Fruit fly (Drosophila melanogaster) whole organism, embryonic: ENCODE results near the gene CG45079.

Source experiments
- Atf3 ChIP-seq: fragments of 200-800 bp; sonication (Bioruptor generic); optimal IDR thresholded peaks from 3 replicates; lab custom pipeline; 2016; ENCODE audit warnings: missing biosample characterization, missing genetic modification characterization
- CG10147 ChIP-seq: fragments of 200-800 bp; sonication (Bioruptor generic); optimal IDR thresholded peaks from 2 replicates; lab custom pipeline; 2019; ENCODE audit warnings: missing biosample characterization, mild to moderate bottlenecking, missing genetic modification characterization, moderate library complexity
- CG10267 ChIP-seq: fragments of 200-800 bp; sonication (Bioruptor generic); optimal IDR thresholded peaks from 2 replicates; lab custom pipeline; 2018; ENCODE audit warnings: missing biosample characterization, mild to moderate bottlenecking, missing genetic modification characterization, moderate library complexity
- CG11504 ChIP-seq: fragments of 200-800 bp; sonication (Bioruptor generic); optimal IDR thresholded peaks from 3 replicates; lab custom pipeline; 2019; ENCODE audit warnings: missing biosample characterization, mild to moderate bottlenecking, missing genetic modification characterization, moderate library complexity
- CG13287 ChIP-seq: fragments of 200-800 bp; sonication (Bioruptor generic); IDR thresholded peaks from 2 replicates; pipeline ENCODE4 v1.3.6; 2022; ENCODE audit warnings: missing biosample characterization, missing genetic modification characterization; ENCODE audit not compliant: partially characterized antibody
- CG15696 ChIP-seq: fragments of 200-800 bp; sonication (Bioruptor generic); optimal IDR thresholded peaks from 2 replicates; lab custom pipeline; 2019; ENCODE audit warnings: missing biosample characterization, mild to moderate bottlenecking, missing genetic modification characterization, moderate library complexity
- CG17612 ChIP-seq: fragments of 200-800 bp; sonication (Bioruptor generic); IDR thresholded peaks from 2 replicates; pipeline ENCODE4 v1.3.6; 2022; ENCODE audit warnings: missing biosample characterization, missing genetic modification characterization
- CG30431 ChIP-seq: fragments of 200-800 bp; sonication (Bioruptor generic); optimal IDR thresholded peaks from 2 replicates; lab custom pipeline; 2017; ENCODE audit warnings: missing biosample characterization, missing genetic modification characterization
- CG7556 ChIP-seq: fragments of 200-800 bp; sonication (Bioruptor generic); optimal IDR thresholded peaks from 2 replicates; lab custom pipeline; 2017; ENCODE audit warnings: missing biosample characterization, mild to moderate bottlenecking, missing genetic modification characterization
- CG7963 ChIP-seq: fragments of 200-800 bp; sonication (Bioruptor generic); IDR thresholded peaks from 3 replicates; pipeline ENCODE4 v1.3.6; 2022; ENCODE audit warnings: missing biosample characterization, missing genetic modification characterization; ENCODE audit not compliant: partially characterized antibody
- CG7987 ChIP-seq: fragments of 200-800 bp; sonication (Bioruptor generic); optimal IDR thresholded peaks from 2 replicates; lab custom pipeline; 2018; ENCODE audit warnings: missing biosample characterization, mild to moderate bottlenecking, missing genetic modification characterization, moderate library complexity
- CG8924 ChIP-seq: fragments of 200-800 bp; optimal IDR thresholded peaks from 3 replicates; lab custom pipeline; 2019; ENCODE audit warnings: missing biosample characterization, mild to moderate bottlenecking, missing genetic modification characterization, moderate library complexity
- CG9797 ChIP-seq: fragments of 200-800 bp; sonication (Bioruptor generic); optimal IDR thresholded peaks from 3 replicates; lab custom pipeline; 2018; ENCODE audit warnings: missing biosample characterization, mild to moderate bottlenecking, missing genetic modification characterization
- CG9932 ChIP-seq: fragments of 200-800 bp; sonication (Bioruptor generic); IDR thresholded peaks from 2 replicates; pipeline ENCODE4 v1.3.6; 2022; ENCODE audit warnings: missing biosample characterization, missing genetic modification characterization
- E2f2 ChIP-seq: fragments of 200-800 bp; sonication (Bioruptor generic); IDR thresholded peaks from 2 replicates; pipeline ENCODE4 v1.3.6; 2022; ENCODE audit warnings: missing biosample characterization, missing genetic modification characterization
- Ets97D ChIP-seq: fragments of 200-800 bp; sonication (Bioruptor generic); optimal IDR thresholded peaks from 3 replicates; lab custom pipeline; 2016; ENCODE audit warnings: missing biosample characterization, missing genetic modification characterization
- HLH4C ChIP-seq: fragments of 200-800 bp; sonication (Bioruptor generic); IDR thresholded peaks from 3 replicates; pipeline ENCODE4 v1.3.6; 2022; ENCODE audit warnings: missing biosample characterization, missing genetic modification characterization; ENCODE audit not compliant: partially characterized antibody
- Hr3 ChIP-seq: fragments of 200-800 bp; sonication (Bioruptor generic); optimal IDR thresholded peaks from 3 replicates; lab custom pipeline; 2016; ENCODE audit warnings: missing biosample characterization, missing genetic modification characterization
- Jarid2 ChIP-seq: fragments of 200-800 bp; sonication (Bioruptor generic); optimal IDR thresholded peaks from 3 replicates; lab custom pipeline; 2017; ENCODE audit warnings: mild to moderate bottlenecking, missing biosample characterization, missing genetic modification reagents, missing genetic modification characterization
- Sry-β ChIP-seq: fragments of 200-800 bp; sonication (Bioruptor generic); optimal IDR thresholded peaks from 2 replicates; lab custom pipeline; 2018; ENCODE audit warnings: missing biosample characterization, mild to moderate bottlenecking, missing genetic modification characterization, moderate library complexity
- Tbp ChIP-seq: fragments of >200 bp; optimal IDR thresholded peaks from 2 replicates; lab custom pipeline; 2018; ENCODE audit warnings: missing biosample characterization, missing genetic modification characterization
- bcd ChIP-seq: fragments of 200-800 bp; sonication (Bioruptor generic); optimal IDR thresholded peaks from 2 replicates; lab custom pipeline; 2017; ENCODE audit warnings: missing biosample characterization, mild to moderate bottlenecking, missing genetic modification characterization
- crp ChIP-seq, 2 experiments: fragments of 200-800 bp; sonication (Bioruptor generic); optimal IDR thresholded peaks; 2 replicates in 1 of 2; 3 replicates in 1 of 2; lab custom pipeline; 2017; ENCODE audit warnings: missing biosample characterization in 2 of 2, missing genetic modification characterization in 2 of 2, mild to moderate bottlenecking in 1 of 2, moderate library complexity in 1 of 2
- en ChIP-seq: fragments of 200-800 bp; sonication (Bioruptor generic); optimal IDR thresholded peaks from 2 replicates; lab custom pipeline; 2016; ENCODE audit warnings: missing biosample characterization, missing genetic modification characterization
- fd96Cb ChIP-seq: fragments of 200-800 bp; sonication (Bioruptor generic); optimal IDR thresholded peaks from 2 replicates; lab custom pipeline; 2018; ENCODE audit warnings: missing biosample characterization, mild to moderate bottlenecking, missing genetic modification characterization, moderate library complexity
- gce ChIP-seq: fragments of 200-800 bp; sonication (Bioruptor generic); IDR thresholded peaks from 3 replicates; pipeline ENCODE4 v1.3.6; 2022; ENCODE audit warnings: missing biosample characterization, missing genetic modification characterization
- klu ChIP-seq: fragments of 200-800 bp; sonication (Bioruptor generic); IDR thresholded peaks from 2 replicates; pipeline ENCODE4 v1.3.6; 2022; ENCODE audit warnings: missing biosample characterization, missing genetic modification characterization
- nerfin-1 ChIP-seq: fragments of 200-800 bp; sonication (Bioruptor generic); optimal IDR thresholded peaks from 3 replicates; lab custom pipeline; 2019; ENCODE audit warnings: missing biosample characterization, mild to moderate bottlenecking, missing genetic modification characterization, moderate library complexity
- pb ChIP-seq: fragments of 200-800 bp; sonication (Bioruptor generic); optimal IDR thresholded peaks from 3 replicates; lab custom pipeline; 2016; ENCODE audit warnings: missing biosample characterization, missing genetic modification characterization
- pum ChIP-seq: fragments of 200-800 bp; sonication (Bioruptor generic); optimal IDR thresholded peaks from 2 replicates; lab custom pipeline; 2016; ENCODE audit warnings: missing biosample characterization, missing genetic modification characterization
- shn ChIP-seq: fragments of 200-800 bp; sonication (Bioruptor generic); optimal IDR thresholded peaks from 3 replicates; lab custom pipeline; 2016; ENCODE audit warnings: missing biosample characterization, missing genetic modification characterization
- sna ChIP-seq: fragments of 200-800 bp; sonication (Bioruptor generic); IDR thresholded peaks from 2 replicates; pipeline ENCODE4 v1.3.6; 2022; ENCODE audit warnings: missing biosample characterization, missing genetic modification characterization; ENCODE audit not compliant: partially characterized antibody
- sob ChIP-seq: fragments of 200-800 bp; sonication (Bioruptor generic); IDR thresholded peaks from 2 replicates; pipeline ENCODE4 v1.3.6; 2022; ENCODE audit warnings: missing biosample characterization, missing genetic modification characterization
- trem ChIP-seq: fragments of 200-800 bp; optimal IDR thresholded peaks from 3 replicates; lab custom pipeline; 2019; ENCODE audit warnings: missing biosample characterization, mild to moderate bottlenecking, missing genetic modification characterization, moderate library complexity
- tx ChIP-seq: fragments of 200-800 bp; sonication (Bioruptor generic); optimal IDR thresholded peaks from 2 replicates; lab custom pipeline; 2016; ENCODE audit warnings: missing biosample characterization, missing genetic modification characterization
- zfh2 ChIP-seq: fragments of 200-800 bp; sonication (Bioruptor generic); optimal IDR thresholded peaks from 2 replicates; lab custom pipeline; 2016; ENCODE audit warnings: missing biosample characterization, missing genetic modification characterization

Gene CG45079

DNA sequence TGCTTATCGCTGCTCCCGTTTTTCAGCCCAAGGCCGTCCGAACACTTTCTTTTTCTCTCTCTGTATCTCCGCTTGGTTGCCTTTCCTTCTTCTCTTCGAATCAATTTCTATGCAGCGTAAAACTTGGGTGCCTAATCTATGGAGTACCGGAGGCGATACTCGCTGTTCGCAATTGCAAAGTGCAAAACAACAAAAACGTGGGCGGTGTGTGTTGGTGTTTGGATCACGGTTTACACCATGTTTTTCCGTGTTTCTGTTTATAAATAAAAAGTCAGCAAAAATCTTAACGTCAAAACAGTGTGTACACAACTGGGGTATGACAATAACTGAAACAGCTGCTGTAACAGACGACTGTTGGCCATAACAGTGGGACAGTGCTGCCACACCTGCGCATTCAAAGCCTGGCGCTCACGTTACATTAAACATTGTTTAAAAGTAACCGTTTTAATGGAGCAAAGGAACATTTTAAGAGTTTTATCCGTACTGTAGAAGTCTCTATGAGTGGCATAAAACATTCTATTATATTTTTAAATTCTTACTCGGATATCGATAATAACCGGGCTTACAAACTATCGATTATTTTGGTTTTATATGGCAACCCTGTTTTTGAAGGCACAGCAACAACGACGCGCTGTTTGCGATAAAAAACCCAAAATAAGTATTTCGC, 24.9 kb downstream of the CG45079 start, which contains the start of the genes m-cup and Det (continued):
- no peak for TF ChIP-seq bcd (GFP tag; lab: Kevin White, UChicago)
- TF ChIP-seq trem = peak; percentile 71
- peak; percentile 60; the same call in 1 of the 3 replicates for TF ChIP-seq HLH4C (GFP tag; lab: Robert Waterston, UW)
- peak; percentile 15 for TF ChIP-seq CG7987
- no peak for TF ChIP-seq Hr3 (GFP tag; lab: Kevin White, UChicago)
- peak; percentile 31 for TF ChIP-seq Jarid2
- peak; percentile 6 for TF ChIP-seq pum (GFP tag; lab: Kevin White, UChicago)
- 0 out of 2 replicates have a peak, but pooled peaks have one; percentile 12 for TF ChIP-seq CG9932 (GFP tag; lab: Robert Waterston, UW)
- no peak for TF ChIP-seq Tbp
- no peak for TF ChIP-seq CG30431 (GFP tag; lab: Kevin White, UChicago)
- TF ChIP-seq sob (GFP tag; lab: Robert Waterston, UW) = 0 out of 2 replicates have a peak, but pooled peaks have one; percentile 7
- TF ChIP-seq Ets97D (GFP tag; lab: Kevin White, UChicago) = peak; percentile 50
- TF ChIP-seq CG7963 (GFP tag; lab: Robert Waterston, UW) = peak; percentile 58; the same call in 1 of the 3 replicates
- TF ChIP-seq CG15696 = peak; percentile 21
- peak; percentile 84 for TF ChIP-seq CG13287 (GFP tag; lab: Robert Waterston, UW)
- no peak for TF ChIP-seq tx (GFP tag; lab: Kevin White, UChicago)
- peak; percentile 9 for TF ChIP-seq CG8924 (tag; lab: Kevin White, UChicago)
- TF ChIP-seq CG9797 (GFP tag; lab: Kevin White, UChicago) = peak; percentile 47
- TF ChIP-seq CG10147 (GFP tag; lab: Kevin White, UChicago) = peak; percentile 10
- TF ChIP-seq zfh2 = peak; percentile 31
- no peak for TF ChIP-seq fd96Cb (tag; lab: Kevin White, UChicago)
- no peak for TF ChIP-seq CG11504 (tag; lab: Kevin White, UChicago)
- TF ChIP-seq Atf3 = no peak
- TF ChIP-seq shn (GFP tag; lab: Kevin White, UChicago) = no peak
- TF ChIP-seq en (GFP tag; lab: Kevin White, UChicago) = no peak
- no peak for TF ChIP-seq CG17612
- no peak for TF ChIP-seq pb (GFP tag; lab: Kevin White, UChicago)
- peak; percentile 18 for TF ChIP-seq Sry-β (GFP tag; lab: Kevin White, UChicago)
- no peak for TF ChIP-seq CG7556
- no peak for TF ChIP-seq gce (GFP tag; lab: Robert Waterston, UW)
- peak; percentile 43; the same call in 1 of the 2 replicates for TF ChIP-seq sna (GFP tag; lab: Robert Waterston, UW)
- peak; percentile 51 for TF ChIP-seq CG10267
- no peak for TF ChIP-seq klu (GFP tag; lab: Robert Waterston, UW)
- TF ChIP-seq, all 482 proteins: peak for 107

DNA sequence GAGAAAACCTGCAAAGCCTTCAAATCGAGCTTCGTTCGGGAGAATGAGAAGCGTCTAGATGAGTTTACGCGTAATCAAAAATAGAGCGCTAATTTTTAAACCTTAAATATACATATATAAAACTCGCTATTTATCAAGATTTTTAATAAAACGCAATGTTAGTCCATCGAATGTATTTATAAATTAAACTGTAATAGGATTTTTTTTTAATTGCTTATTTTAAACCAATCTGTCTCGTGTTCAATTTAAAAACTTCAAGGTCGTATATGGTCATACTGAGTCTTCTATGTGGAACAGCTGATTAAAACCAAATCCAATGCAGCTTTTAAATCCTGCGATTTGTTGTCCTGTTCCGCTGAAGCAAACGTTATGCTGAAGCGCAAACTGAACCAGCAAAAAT, 26.0 kb downstream of the CG45079 start, which contains the start of gene Smug:
TSS of gene Smug (plus strand) at position 301 of the 400 bp plus-strand sequence.
- TF ChIP-seq CG15696 = no peak
- TF ChIP-seq nerfin-1 = peak; percentile 23
- TF ChIP-seq E2f2 (GFP tag; lab: Robert Waterston, UW) = peak; percentile 16; the same call in 1 of the 2 replicates
- TF ChIP-seq crp (GFP tag; optimal IDR thresholded peaks at IDR 0.05; lab: Kevin White, UChicago) = peak in 1 of 2 experiments; percentile 59
